Fruit fly (Drosophila melanogaster): ENCODE measurements around the gene ome.

Gene ome

DNA sequence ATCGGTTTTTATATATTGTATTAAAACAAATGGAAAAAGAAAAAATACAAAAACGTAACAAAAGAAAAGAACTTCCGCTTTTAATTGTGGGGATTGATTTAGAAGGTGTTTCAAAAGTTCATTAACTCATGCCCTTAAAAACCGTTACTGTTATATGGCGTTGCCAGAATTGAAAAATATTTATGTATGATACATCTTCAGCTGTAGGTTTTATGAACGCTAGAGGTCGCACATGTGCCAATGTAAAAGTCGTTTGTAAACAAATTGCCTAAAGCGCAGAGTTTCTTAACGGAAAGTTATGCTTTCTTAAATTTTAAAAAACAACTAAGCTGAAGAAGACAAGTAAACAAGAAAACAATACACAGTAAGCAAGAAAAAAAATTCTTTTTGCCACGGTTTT lies 1.1 kb upstream of the ome start (continued):
- TF ChIP-seq bcd (GFP tag; optimal IDR thresholded peaks at IDR 0.05) = no peak
- TF ChIP-seq CG17912 (GFP tag; optimal IDR thresholded peaks at IDR 0.05) = peak; percentile 48
- no peak for TF ChIP-seq BtbVII (GFP tag; optimal IDR thresholded peaks at IDR 0.05)
- TF ChIP-seq CoRest (tag; optimal IDR thresholded peaks at IDR 0.05) = peak; percentile 57
- TF ChIP-seq zf30C (GFP tag; optimal IDR thresholded peaks at IDR 0.05) = no peak
- TF ChIP-seq nmo (GFP tag; optimal IDR thresholded peaks at IDR 0.05) = peak; percentile 27
- no peak for TF ChIP-seq lmd (GFP tag; IDR thresholded peaks at IDR 0.05)
- TF ChIP-seq CG34422 (GFP tag; IDR thresholded peaks at IDR 0.05) = no peak
- TF ChIP-seq twi (tag; optimal IDR thresholded peaks at IDR 0.05) = no peak
- no peak for TF ChIP-seq CG31224 (GFP tag; IDR thresholded peaks at IDR 0.05)
- TF ChIP-seq Tbp (GFP tag; optimal IDR thresholded peaks at IDR 0.05) = no peak
- peak; percentile 29 for TF ChIP-seq Dp (GFP tag; optimal IDR thresholded peaks at IDR 0.05)
- no peak for TF ChIP-seq Oli (tag; optimal IDR thresholded peaks at IDR 0.05)
- peak; percentile 19 for TF ChIP-seq pzg (GFP tag; optimal IDR thresholded peaks at IDR 0.05)
- no peak for TF ChIP-seq hth (optimal IDR thresholded peaks at IDR 0.05)
- peak; percentile 27 for TF ChIP-seq CG1603 (tag; optimal IDR thresholded peaks at IDR 0.05)
- TF ChIP-seq Rfx (GFP tag; IDR thresholded peaks at IDR 0.05) = peak; percentile 55
- TF ChIP-seq CG13287 (GFP tag; IDR thresholded peaks at IDR 0.05; ENCODE audit: partially characterized antibody) = peak; percentile 28; the same call in 1 of the 2 replicates
- peak; percentile 58; the same call in 1 of the 3 replicates for TF ChIP-seq CG11456 (GFP tag; IDR thresholded peaks at IDR 0.05)
- no peak for TF ChIP-seq shn (GFP tag; optimal IDR thresholded peaks at IDR 0.05)

DNA sequence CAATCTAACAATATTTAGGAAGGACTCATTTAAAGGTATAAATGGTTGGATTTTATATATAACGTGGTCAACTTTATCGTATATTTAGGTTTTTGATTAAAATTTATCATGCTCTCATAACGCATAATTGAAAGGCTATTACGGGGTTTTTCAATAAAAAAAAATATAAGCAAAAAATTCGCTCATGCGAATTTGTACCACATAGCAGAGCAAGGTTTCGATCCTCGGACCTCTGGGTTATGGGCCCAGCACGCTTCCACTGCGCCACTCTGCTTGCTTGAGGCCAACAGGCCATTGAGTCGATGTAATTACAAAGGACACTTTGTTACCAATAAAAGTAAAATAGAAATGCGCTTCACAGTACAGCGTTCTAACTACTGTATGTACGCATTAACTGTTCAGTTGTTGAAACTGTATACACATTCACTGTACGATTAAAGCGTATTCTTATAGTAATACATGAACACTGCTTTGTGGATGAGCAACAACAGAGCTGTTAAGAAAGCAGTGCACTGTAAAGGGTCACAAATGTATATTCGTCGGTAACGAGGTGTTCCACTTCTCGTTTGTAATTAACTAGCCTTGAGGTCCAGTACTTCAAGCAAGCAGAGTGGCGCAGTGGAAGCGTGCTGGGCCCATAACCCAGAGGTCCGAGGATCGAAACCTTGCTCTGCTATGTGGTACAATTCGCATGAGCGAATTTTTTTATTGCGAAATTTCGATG lies 1.3 kb downstream of the ome start:
- peak; percentile 35 for TF ChIP-seq yki (optimal IDR thresholded peaks at IDR 0.05)
- TF ChIP-seq salm (tag; optimal IDR thresholded peaks at IDR 0.05) = peak; percentile 10
- TF ChIP-seq Bdp1 (GFP tag; optimal IDR thresholded peaks at IDR 0.05) = peak; percentile 100
- TF ChIP-seq CG4707 (GFP tag; optimal IDR thresholded peaks at IDR 0.05) = no peak
- TF ChIP-seq Scr (GFP tag; IDR thresholded peaks at IDR 0.05; ENCODE audit: partially characterized antibody) = peak; percentile 73
- no peak for TF ChIP-seq Kr (GFP tag; optimal IDR thresholded peaks at IDR 0.05)
- TF ChIP-seq dysf (GFP tag; IDR thresholded peaks at IDR 0.05) = no peak
- peak; percentile 47 for TF ChIP-seq inv (GFP tag; IDR thresholded peaks at IDR 0.05; ENCODE audit: partially characterized antibody)
- peak; percentile 88 for TF ChIP-seq CG7963 (GFP tag; IDR thresholded peaks at IDR 0.05; ENCODE audit: partially characterized antibody)
- peak; percentile 82 for TF ChIP-seq CG8478 (optimal IDR thresholded peaks at IDR 0.05)
- no peak for TF ChIP-seq Hand (GFP tag; optimal IDR thresholded peaks at IDR 0.05)
- TF ChIP-seq HmgD (GFP tag; optimal IDR thresholded peaks at IDR 0.05) = peak; percentile 71
- no peak for TF ChIP-seq p53 (GFP tag; optimal IDR thresholded peaks at IDR 0.05)
- peak; percentile 57 for TF ChIP-seq CG13894 (tag; optimal IDR thresholded peaks at IDR 0.05)
- no peak for TF ChIP-seq Gug (GFP tag; IDR thresholded peaks at IDR 0.05)
- TF ChIP-seq CG34224 (GFP tag; IDR thresholded peaks at IDR 0.05; ENCODE audit: partially characterized antibody) = peak; percentile 26; the same call in 1 of the 3 replicates
- TF ChIP-seq CG10147 (GFP tag; optimal IDR thresholded peaks at IDR 0.05) = peak; percentile 2
- peak; percentile 4 for TF ChIP-seq zen (tag; optimal IDR thresholded peaks at IDR 0.05)
- 0 out of 3 replicates have a peak, but pooled peaks have one; percentile 21 for TF ChIP-seq C15 (GFP tag; IDR thresholded peaks at IDR 0.05)
- no peak for TF ChIP-seq CG3163 (GFP tag; optimal IDR thresholded peaks at IDR 0.05)
- TF ChIP-seq ato (GFP tag; IDR thresholded peaks at IDR 0.05; ENCODE audit: partially characterized antibody) = peak; percentile 87
- TF ChIP-seq CG31365 (tag; optimal IDR thresholded peaks at IDR 0.05) = peak; percentile 100
- TF ChIP-seq pros (GFP tag; optimal IDR thresholded peaks at IDR 0.05) = no peak
- TF ChIP-seq CG8290 (GFP tag; optimal IDR thresholded peaks at IDR 0.05) = peak; percentile 29
- TF ChIP-seq CG8290 (tag; optimal IDR thresholded peaks at IDR 0.05) = peak in 1 of 2 experiments; percentile 71
- no peak for TF ChIP-seq CHES-1-like (GFP tag; optimal IDR thresholded peaks at IDR 0.05)
- TF ChIP-seq CG42726 (GFP tag; IDR thresholded peaks at IDR 0.05; ENCODE audit: partially characterized antibody) = peak; percentile 90
- peak; percentile 54; the same call in 1 of the 4 replicates for TF ChIP-seq Dll (GFP tag; IDR thresholded peaks at IDR 0.05; ENCODE audit: partially characterized antibody)
- peak; percentile 84 for TF ChIP-seq amos (GFP tag; IDR thresholded peaks at IDR 0.05; ENCODE audit: partially characterized antibody)
- TF ChIP-seq Lpt (GFP tag; optimal IDR thresholded peaks at IDR 0.05) = no peak

Data from whole organism, embryonic.